Fruit fly (Drosophila melanogaster) whole organism, wandering third instar larva: ENCODE data around the gene Chc.

Experiments
- CG9705 ChIP-seq: fragments of 200-800 bp; sonication (Bioruptor generic); optimal IDR thresholded peaks from 2 replicates; lab custom pipeline; 2018; ENCODE audit warnings: missing biosample characterization, mild to moderate bottlenecking, missing genetic modification characterization
- CrebA ChIP-seq: fragments of 200-800 bp; sonication (Bioruptor generic); optimal IDR thresholded peaks from 2 replicates; lab custom pipeline; 2016; ENCODE audit warnings: missing biosample characterization, mild to moderate bottlenecking, missing genetic modification characterization, borderline replicate concordance
- Dfd ChIP-seq: fragments of >200 bp; optimal IDR thresholded peaks from 2 replicates; lab custom pipeline; 2017; ENCODE audit warnings: missing biosample characterization, missing genetic modification characterization
- Dif ChIP-seq: fragments of 200-275, 200-300 bp; sonication (Bioruptor generic); optimal IDR thresholded peaks from 2 replicates; lab custom pipeline; 2018; ENCODE audit warnings: missing biosample characterization, missing genetic modification characterization; ENCODE audit not compliant: partially characterized antibody
- HLH106 ChIP-seq: fragments of 200-800 bp; optimal IDR thresholded peaks from 3 replicates; lab custom pipeline; 2019; ENCODE audit warnings: missing biosample characterization, mild to moderate bottlenecking, missing genetic modification characterization, moderate library complexity
- Hnf4 ChIP-seq: fragments of 200-800 bp; sonication (Bioruptor generic); optimal IDR thresholded peaks from 2 replicates; lab custom pipeline; 2016; ENCODE audit warnings: missing biosample characterization, mild to moderate bottlenecking, missing genetic modification characterization
- Hr83 ChIP-seq: fragments of 200-300 bp; sonication (Bioruptor generic); optimal IDR thresholded peaks from 2 replicates; lab custom pipeline; 2016; ENCODE audit warnings: missing biosample characterization, mild to moderate bottlenecking, missing genetic modification characterization, moderate library complexity; ENCODE audit not compliant: poor library complexity, severe bottlenecking
- Jra ChIP-seq: sonication (Bioruptor generic); optimal IDR thresholded peaks from 2 replicates; lab custom pipeline; 2016; ENCODE audit warnings: missing biosample characterization, missing genetic modification characterization
- Mio ChIP-seq: sonication (Bioruptor generic); optimal IDR thresholded peaks from 2 replicates; lab custom pipeline; 2016; ENCODE audit warnings: missing biosample characterization, missing genetic modification characterization
- Myc ChIP-seq: fragments of >200 bp; optimal IDR thresholded peaks from 2 replicates; lab custom pipeline; 2017
- N ChIP-seq: fragments of >200 bp; optimal IDR thresholded peaks from 2 replicates; lab custom pipeline; 2018; ENCODE audit warnings: missing biosample characterization, missing external identifiers, missing genetic modification characterization
- OdsH ChIP-seq: fragments of 200-800 bp; sonication (Bioruptor generic); optimal IDR thresholded peaks from 2 replicates; lab custom pipeline; 2016; ENCODE audit warnings: missing biosample characterization, mild to moderate bottlenecking, missing genetic modification characterization
- Rel ChIP-seq, 2 experiments: fragments of 200-800 bp; sonication (Bioruptor generic) in 1 of 2; optimal IDR thresholded peaks; 2 replicates in 1 of 2; 3 replicates in 1 of 2; lab custom pipeline; 2016 to 2019; ENCODE audit warnings: mild to moderate bottlenecking in 2 of 2, missing biosample characterization in 2 of 2, missing genetic modification characterization in 2 of 2, moderate library complexity in 1 of 2
- Sp1 ChIP-seq: fragments of 200-800 bp; sonication (Bioruptor generic); optimal IDR thresholded peaks from 3 replicates; lab custom pipeline; 2019; ENCODE audit warnings: missing biosample characterization, mild to moderate bottlenecking, missing genetic modification characterization, moderate library complexity
- Vsx2 ChIP-seq: fragments of 200-300, 225-300 bp; sonication (Bioruptor generic); optimal IDR thresholded peaks from 2 replicates; lab custom pipeline; 2018; ENCODE audit warnings: missing biosample characterization, missing genetic modification characterization; ENCODE audit not compliant: partially characterized antibody
- brk ChIP-seq: fragments of 200-800 bp; sonication (Bioruptor generic); optimal IDR thresholded peaks from 2 replicates; lab custom pipeline; 2016; ENCODE audit warnings: missing biosample characterization, mild to moderate bottlenecking, missing genetic modification characterization
- dl ChIP-seq, 2 experiments: fragments of 175-275, 200-275 bp in 1 of 2; fragments of 200-275 bp in 1 of 2; sonication (Bioruptor generic); optimal IDR thresholded peaks; lab custom pipeline; 2018; ENCODE audit warnings: mild to moderate bottlenecking in 2 of 2, missing biosample characterization in 2 of 2, missing genetic modification characterization in 2 of 2, moderate library complexity in 2 of 2; ENCODE audit not compliant: partially characterized antibody in 2 of 2, insufficient read depth in 1 of 2
- foxo ChIP-seq, 2 experiments: fragments of 200-800 bp; sonication (Bioruptor generic); optimal IDR thresholded peaks; 2 replicates in 1 of 2; 3 replicates in 1 of 2; lab custom pipeline; 2016 to 2017; ENCODE audit warnings: missing biosample characterization in 2 of 2, missing genetic modification characterization in 2 of 2
- h ChIP-seq: fragments of 200-800 bp; sonication (Bioruptor generic); optimal IDR thresholded peaks from 3 replicates; lab custom pipeline; 2016; ENCODE audit warnings: missing biosample characterization, mild to moderate bottlenecking, missing genetic modification characterization
- jim ChIP-seq: fragments of 175-275, 200-325 bp; sonication (Bioruptor generic); optimal IDR thresholded peaks from 2 replicates; lab custom pipeline; 2016; ENCODE audit warnings: missing biosample characterization, mild to moderate bottlenecking, missing genetic modification characterization
- lola ChIP-seq: fragments of >200 bp; optimal IDR thresholded peaks from 2 replicates; lab custom pipeline; 2017; ENCODE audit warnings: missing biosample characterization, missing genetic modification characterization
- psq ChIP-seq: fragments of 200-800 bp; sonication (Bioruptor generic); optimal IDR thresholded peaks from 3 replicates; lab custom pipeline; 2017; ENCODE audit warnings: missing biosample characterization, mild to moderate bottlenecking, missing genetic modification characterization, moderate library complexity
- rgr ChIP-seq: fragments of 200-800 bp; sonication (Bioruptor generic); optimal IDR thresholded peaks from 3 replicates; lab custom pipeline; 2016; ENCODE audit warnings: missing biosample characterization, mild to moderate bottlenecking, missing genetic modification characterization
- usp ChIP-seq: fragments of >200 bp; optimal IDR thresholded peaks from 2 replicates; lab custom pipeline; 2017; ENCODE audit warnings: missing biosample characterization, missing genetic modification characterization
- woc ChIP-seq: sonication (Bioruptor generic); optimal IDR thresholded peaks from 2 replicates; lab custom pipeline; 2016; ENCODE audit warnings: missing biosample characterization, mild to moderate bottlenecking, missing genetic modification characterization

Gene Chc

DNA sequence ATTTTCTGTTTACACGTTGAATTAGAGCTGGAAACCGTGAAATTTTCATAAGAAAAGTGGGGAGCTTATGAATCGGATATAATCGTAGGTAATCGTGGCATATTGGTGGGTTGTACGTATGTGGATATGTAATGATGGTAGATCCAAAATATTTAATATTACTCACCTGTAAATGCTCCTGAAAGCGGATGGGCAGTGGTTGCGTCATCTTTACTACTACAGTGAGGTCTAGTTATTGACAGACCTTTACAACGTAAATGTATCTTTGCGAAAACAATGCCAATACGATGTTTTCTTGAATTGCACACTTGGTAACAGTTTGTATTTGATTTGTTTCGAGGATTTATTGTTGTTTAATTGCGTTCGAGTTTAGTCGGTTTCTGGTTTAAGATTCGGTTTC is 1.3 kb downstream of the Chc start:
- TF ChIP-seq Hr83 (GFP tag; lab: Kevin White, UChicago): no peak
- TF ChIP-seq OdsH (GFP tag; lab: Kevin White, UChicago): no peak
- TF ChIP-seq Dfd: no peak
- TF ChIP-seq N (GFP tag; lab: Kevin White, UChicago): no peak
- no peak for TF ChIP-seq woc (GFP tag; lab: Kevin White, UChicago)
- TF ChIP-seq lola: no peak
- no peak for TF ChIP-seq dl (GFP tag; optimal IDR thresholded peaks at IDR 0.05; lab: Kevin White, UChicago; ENCODE audit: insufficient read depth in 1 of 2, partially characterized antibody in 2 of 2)
- TF ChIP-seq Sp1: no peak
- TF ChIP-seq Hnf4 (GFP tag; lab: Kevin White, UChicago): no peak
- no peak for TF ChIP-seq rgr
- TF ChIP-seq Vsx2: no peak
- no peak for TF ChIP-seq Jra (GFP tag; lab: Kevin White, UChicago)
- no peak for TF ChIP-seq Myc (lab: Kevin White, UChicago)

dm6 chrX:15822363-15822762 is 12.9 kb downstream of the Chc start:
- no peak for TF ChIP-seq Rel (GFP tag; optimal IDR thresholded peaks at IDR 0.05; lab: Kevin White, UChicago)
- no peak for TF ChIP-seq Rel (tag; optimal IDR thresholded peaks at IDR 0.05; lab: Kevin White, UChicago)
- TF ChIP-seq Vsx2: no peak
- TF ChIP-seq CG9705 (GFP tag; lab: Kevin White, UChicago): no peak
- TF ChIP-seq Mio (GFP tag; lab: Kevin White, UChicago): no peak

dm6 chrX:15818608-15819184 is 16.6 kb downstream of the Chc start:
- TF ChIP-seq N (GFP tag; lab: Kevin White, UChicago) (no peak), woc (GFP tag; lab: Kevin White, UChicago) (peak; percentile 34), HLH106 (tag; lab: Kevin White, UChicago) (peak; percentile 5), foxo (GFP tag; optimal IDR thresholded peaks at IDR 0.05; lab: Kevin White, UChicago) (peak in 1 of 2 experiments; percentile 20)

DNA sequence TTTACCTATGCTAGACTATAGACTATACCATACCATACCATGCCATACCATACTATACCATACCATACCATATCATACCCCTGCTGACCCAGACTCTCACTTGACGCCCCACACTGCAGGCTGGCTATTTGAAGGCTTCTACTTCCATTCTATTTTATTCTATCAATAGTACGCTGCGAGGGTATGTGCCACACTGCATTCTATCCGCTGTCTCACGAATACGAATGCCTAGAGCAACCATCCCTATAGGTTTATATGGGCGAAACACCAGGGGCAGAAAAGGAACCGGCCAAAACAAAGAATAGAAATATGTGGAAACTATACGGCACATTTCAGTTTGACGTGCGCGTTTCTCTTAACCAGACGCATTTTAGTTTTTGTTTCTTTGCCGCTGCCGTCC is 17.5 kb downstream of the Chc start:
- no peak for TF ChIP-seq usp (GFP tag; lab: Kevin White, UChicago)
- TF ChIP-seq CrebA (GFP tag; lab: Kevin White, UChicago): no peak

dm6 chrX:15816905-15817304 is 18.4 kb downstream of the Chc start:
- TF ChIP-seq jim (GFP tag; lab: Kevin White, UChicago): no peak
- no peak for TF ChIP-seq Hnf4 (GFP tag; lab: Kevin White, UChicago)
- no peak for TF ChIP-seq Mio (GFP tag; lab: Kevin White, UChicago)
- no peak for TF ChIP-seq Hr83 (GFP tag; lab: Kevin White, UChicago)
- no peak for TF ChIP-seq CG9705 (GFP tag; lab: Kevin White, UChicago)
- no peak for TF ChIP-seq lola
- TF ChIP-seq Dfd: peak; percentile 36
- TF ChIP-seq psq (GFP tag; lab: Kevin White, UChicago): no peak
- TF ChIP-seq brk (GFP tag; lab: Kevin White, UChicago): no peak

DNA sequence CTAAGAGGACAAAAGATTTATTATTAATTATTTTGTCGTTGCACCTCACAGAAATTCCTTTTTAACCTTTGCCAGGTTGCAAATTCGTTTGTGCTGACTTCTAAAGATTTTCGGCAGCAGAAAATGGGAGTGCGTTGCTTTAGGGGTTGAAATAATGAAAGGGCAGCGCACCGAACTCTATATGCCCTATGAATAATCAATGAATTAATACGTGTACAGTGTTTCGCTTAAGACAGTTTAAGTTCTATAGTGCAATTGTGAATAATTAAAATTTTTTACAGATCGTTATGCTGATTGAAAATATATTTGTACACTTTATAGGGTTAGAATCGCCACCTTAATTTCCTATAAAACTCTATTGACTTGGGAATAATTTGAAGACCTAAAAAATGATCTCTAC is 19.2 kb downstream of the Chc start:
- no peak for TF ChIP-seq h (GFP tag; lab: Kevin White, UChicago)
- TF ChIP-seq foxo (GFP tag; optimal IDR thresholded peaks at IDR 0.05; lab: Kevin White, UChicago): no peak
- no peak for TF ChIP-seq Jra (GFP tag; lab: Kevin White, UChicago)
- no peak for TF ChIP-seq jim (GFP tag; lab: Kevin White, UChicago)
- TF ChIP-seq Dif (GFP tag; lab: Kevin White, UChicago): no peak
- no peak for TF ChIP-seq N (GFP tag; lab: Kevin White, UChicago)
- TF ChIP-seq Sp1: no peak
- no peak for TF ChIP-seq dl (GFP tag; optimal IDR thresholded peaks at IDR 0.05; lab: Kevin White, UChicago; ENCODE audit: insufficient read depth in 1 of 2, partially characterized antibody in 2 of 2)
- TF ChIP-seq, all 38 proteins: peak for 0

DNA sequence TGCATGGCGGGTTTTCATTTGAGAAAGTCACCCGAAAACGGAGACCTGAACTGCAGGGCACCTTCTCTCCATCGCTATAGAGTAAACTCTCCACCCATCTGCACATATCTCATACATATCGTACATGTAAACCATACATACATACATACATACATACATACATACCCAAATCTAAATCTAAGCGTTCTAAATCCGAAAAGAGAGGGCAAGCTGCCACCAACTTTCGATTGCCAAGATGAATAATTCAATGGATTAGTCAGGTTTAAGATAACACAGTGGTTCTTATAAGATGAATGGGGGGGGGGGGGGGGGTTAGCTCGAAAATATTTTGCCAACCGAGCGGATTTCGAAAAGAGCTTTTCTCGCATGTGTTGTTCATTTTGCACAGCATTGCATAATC is 20.8 kb downstream of the Chc start:
- TF ChIP-seq Hnf4 (GFP tag; lab: Kevin White, UChicago): no peak
- TF ChIP-seq Dfd: peak; percentile 50
- TF ChIP-seq, all 38 proteins: peak for 1
